Fruit fly (Drosophila melanogaster): ENCODE data around the gene ttk.

The ttk gene

DNA sequence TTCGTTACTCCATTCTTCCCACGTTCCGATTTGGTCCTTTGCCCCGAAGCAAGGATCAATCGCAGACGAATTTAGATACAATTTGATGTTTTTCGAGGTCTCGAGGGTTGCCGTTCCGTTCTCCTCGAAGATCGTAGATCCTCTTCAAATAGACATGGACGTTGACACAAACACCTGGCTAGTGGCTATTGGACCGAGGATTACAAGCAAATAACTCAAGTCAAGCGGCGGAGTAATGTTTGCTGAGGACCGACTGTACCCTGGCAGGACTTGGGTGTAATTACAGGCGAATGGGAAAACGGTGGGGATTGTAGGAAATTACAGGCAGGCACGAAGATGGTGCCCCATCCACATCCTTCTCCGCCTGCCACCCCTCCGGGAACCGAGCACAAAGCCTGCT is 16.1 kb upstream of the ttk start:
- TF ChIP-seq CTCF (optimal IDR thresholded peaks at IDR 0.05), result no peak

DNA sequence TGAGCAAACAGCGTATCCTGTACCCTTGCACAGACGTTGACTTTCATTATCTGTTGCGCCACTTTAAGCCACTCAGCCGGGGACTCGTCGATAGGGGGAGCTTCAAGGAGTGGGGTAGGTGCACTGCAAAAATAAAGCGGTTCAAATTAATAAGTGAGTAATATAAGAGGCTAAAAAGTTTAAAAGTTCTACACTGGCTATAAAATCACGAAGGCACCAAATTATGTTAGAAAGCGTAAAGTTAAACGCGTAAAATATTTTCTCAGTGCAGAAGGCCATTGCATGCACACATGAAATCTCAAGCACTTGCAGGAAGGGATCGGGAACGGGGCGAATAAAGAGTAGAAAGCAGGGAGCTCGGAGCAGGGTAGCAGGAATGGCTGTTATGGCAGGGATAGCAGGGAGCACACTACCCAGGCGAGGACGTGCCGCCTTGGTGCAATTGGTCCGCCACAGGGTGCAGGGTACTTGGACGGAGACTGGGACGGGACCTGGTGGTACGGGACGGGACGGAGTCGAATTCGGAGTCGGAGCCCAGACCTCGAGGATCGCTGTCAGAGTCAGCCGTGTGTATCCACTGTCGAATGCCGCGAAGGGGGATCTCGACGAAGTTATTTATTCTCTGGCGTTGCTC is 15.4 kb upstream of the ttk start:
- TF ChIP-seq CTCF (optimal IDR thresholded peaks at IDR 0.05), result no peak
- no peak for TF ChIP-seq CG8478 (optimal IDR thresholded peaks at IDR 0.05)

DNA sequence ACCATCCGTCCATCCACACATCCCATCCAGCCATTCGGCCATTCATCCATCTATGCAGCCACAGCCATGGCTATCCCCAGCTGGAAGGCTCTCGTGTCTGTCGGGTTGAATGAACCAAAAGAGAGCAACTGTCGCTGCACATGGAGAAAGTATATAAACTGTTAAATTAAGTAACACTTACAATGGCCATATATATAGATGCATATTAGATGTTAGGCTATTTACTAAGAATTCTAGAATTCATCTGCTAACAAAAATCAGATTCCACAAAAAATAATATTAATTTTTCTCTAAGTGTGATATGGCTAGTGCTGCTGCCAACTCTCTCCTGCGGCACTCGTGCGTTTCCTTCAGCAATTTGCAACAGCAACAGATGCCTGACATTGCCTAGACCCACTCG is 13.5 kb upstream of the ttk start:
- no peak for TF ChIP-seq CG8478 (optimal IDR thresholded peaks at IDR 0.05)
- no peak for TF ChIP-seq CTCF (optimal IDR thresholded peaks at IDR 0.05)

DNA sequence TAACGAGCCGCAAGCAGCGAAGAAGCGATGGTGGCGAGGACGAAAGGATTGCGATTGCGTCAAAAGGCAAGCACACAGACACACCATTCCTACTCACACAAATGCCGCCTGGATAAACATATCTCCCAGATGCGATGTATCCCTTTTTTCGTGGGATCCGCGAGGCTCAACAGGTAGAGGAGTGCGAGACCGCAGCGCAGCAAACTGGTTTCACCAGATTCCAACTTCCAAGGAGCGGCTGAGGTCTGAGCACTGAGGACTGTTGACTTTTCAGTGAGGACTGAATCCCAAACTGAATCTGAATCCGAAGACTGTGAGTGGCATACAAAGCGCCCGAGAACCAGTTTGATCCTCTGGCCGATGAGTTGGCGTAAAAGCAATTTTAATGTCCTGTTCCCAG is 11.7 kb upstream of the ttk start:
- TF ChIP-seq CTCF (optimal IDR thresholded peaks at IDR 0.05) (no peak), CG8478 (optimal IDR thresholded peaks at IDR 0.05) (no peak)

DNA sequence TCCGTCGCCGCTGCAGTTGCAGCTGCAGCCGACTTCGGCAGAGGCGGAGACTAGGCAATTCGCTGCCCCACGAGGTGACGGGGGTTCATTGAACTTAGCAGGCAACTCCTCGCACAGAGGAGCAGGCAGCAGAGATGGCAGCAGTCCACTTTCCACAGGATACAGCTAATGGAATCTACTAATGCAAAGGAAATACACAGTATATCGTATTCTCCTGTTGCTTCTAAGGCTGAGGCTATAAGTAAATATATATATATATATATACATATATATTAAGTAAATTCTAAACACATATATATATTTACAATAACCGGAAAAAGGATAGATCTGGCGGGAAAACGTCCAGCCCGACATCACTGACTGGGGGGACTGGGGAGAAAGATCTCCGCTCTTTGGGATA is 10.3 kb upstream of the ttk start:
- TF ChIP-seq CTCF (optimal IDR thresholded peaks at IDR 0.05) (no peak), CG8478 (optimal IDR thresholded peaks at IDR 0.05) (no peak)

DNA sequence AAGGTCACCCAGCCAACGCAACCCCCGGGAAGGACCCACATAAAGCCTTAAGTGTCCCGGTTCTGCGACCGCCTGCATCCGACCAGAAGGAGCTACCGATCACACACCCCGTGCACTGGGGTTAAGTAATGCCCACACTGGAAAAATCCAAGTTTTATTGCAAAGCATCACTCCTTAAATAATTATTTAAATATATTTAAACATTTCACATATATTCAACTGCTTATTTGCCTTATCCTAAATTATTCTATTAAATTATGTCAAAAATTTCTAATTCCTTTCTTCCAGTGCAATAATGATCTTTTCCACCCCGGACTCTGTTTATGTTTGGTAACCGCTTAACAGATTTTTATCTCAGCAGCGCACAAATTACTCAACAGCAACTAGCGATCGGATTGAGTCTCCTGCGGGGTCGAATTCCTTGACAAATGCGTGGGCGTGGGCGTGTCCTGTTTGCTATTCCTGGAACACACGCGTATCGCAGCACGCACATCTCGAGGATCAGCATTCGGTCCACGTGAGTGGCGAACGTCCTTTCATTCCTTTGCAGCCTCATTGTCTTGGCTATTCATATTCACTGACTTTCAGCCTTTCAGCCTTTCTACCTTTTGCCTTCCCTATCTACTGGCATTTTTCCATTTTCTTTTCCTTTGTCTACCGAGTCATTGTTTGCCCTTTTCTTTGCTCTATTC is 9.0 kb upstream of the ttk start:
- no peak for TF ChIP-seq CG8478 (optimal IDR thresholded peaks at IDR 0.05)
- TF ChIP-seq CTCF (optimal IDR thresholded peaks at IDR 0.05), result no peak

DNA sequence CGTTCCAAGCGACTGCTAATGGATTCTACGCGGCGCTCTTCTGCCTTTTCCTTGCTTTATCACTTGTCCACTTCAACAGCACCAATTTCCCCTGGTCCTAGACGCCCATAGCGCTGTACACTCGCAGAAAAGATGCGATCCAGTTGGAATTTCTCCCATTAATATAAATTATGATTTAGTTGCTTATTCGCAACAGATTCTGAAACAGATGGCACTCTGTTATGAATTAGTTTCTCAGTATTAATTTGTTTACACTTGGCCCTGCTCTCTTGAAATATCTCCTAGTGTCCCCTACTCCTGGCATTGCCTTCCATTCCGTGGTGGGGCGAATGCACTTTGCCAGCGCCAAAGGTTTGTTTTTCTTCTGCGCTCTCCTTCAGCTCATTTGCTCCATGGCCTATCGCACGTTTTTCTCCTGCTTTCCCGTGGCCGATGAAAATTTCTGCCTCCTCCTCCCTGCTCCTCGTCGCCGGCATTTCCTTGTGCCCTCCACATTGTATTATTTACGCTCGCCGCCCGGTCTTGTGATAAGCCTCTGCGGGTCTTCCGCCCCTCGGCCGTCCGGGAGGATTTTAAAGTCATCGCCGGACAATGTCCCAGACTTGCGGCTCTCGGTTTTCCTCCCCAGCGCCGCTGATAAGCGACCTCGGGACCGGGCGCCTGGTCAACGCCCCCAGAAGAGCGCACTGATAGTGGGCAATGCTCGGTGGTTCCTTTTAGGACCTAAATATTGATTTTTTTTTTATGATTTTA is 7.3 kb upstream of the ttk start:
- no peak for TF ChIP-seq CTCF (optimal IDR thresholded peaks at IDR 0.05)
- TF ChIP-seq CG8478 (optimal IDR thresholded peaks at IDR 0.05), result no peak

DNA sequence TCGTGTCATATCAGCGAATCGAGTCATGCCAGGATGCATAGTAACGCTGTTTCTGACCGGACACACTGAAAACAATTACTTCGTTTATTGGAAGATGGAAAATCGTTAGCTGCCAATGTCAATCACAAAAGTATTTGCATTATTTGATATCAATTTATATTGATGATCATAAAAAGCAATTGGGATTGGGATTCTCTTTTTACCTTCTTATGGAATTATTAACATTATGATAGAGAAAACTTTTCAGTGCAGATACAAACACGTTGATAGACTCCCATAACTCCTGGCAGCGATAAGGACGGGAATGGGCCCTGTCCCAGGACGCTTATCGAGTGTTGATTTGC is 6.8 kb upstream of the ttk start:
- TF ChIP-seq CG8478 (optimal IDR thresholded peaks at IDR 0.05), result no peak

DNA sequence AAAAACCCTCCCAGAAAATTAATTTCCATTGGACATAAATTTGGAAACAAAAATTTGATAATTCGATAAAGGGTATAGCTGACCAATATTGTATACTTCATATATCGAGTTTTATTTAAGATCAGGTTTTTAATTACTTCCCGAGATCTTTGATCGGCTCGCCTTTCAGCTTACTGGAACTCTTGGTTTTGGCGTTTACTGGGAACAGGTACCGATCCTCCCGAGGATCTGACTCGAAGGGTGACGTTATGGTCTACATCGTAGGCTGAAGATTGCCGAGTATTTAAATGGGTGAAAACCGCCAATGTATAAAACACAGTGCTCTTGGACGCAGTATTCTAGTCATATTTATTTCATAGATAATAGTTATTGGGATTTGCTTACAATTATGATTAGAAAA is 5.4 kb upstream of the ttk start, which contains the start of gene CG42693:
TSS of gene CG42693 (minus strand) at position 101 of the 400 bp plus-strand sequence.
- TF ChIP-seq CG8478 (optimal IDR thresholded peaks at IDR 0.05) (no peak), CTCF (optimal IDR thresholded peaks at IDR 0.05) (no peak)

DNA sequence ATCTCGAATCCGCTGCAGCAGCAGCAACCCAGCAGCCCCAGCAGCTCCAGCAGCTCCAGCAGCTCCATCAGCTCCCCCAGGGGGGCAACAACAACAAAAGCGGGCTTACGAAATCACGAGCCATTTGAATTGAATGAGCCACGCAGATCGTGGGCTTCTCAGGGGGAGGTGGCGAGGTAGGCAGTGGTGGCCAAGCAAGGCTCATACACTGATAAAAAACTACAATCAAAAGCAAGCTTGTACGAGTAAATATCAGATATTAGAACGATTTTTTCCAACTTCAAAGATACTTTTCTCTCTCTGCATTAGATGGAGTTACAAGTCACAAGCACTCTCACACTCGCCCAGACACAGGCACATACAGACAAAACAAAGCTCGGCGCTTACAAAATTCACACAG is 4.5 kb upstream of the ttk start:
- TF ChIP-seq CG8478 (optimal IDR thresholded peaks at IDR 0.05) (no peak), CTCF (optimal IDR thresholded peaks at IDR 0.05) (no peak)

DNA sequence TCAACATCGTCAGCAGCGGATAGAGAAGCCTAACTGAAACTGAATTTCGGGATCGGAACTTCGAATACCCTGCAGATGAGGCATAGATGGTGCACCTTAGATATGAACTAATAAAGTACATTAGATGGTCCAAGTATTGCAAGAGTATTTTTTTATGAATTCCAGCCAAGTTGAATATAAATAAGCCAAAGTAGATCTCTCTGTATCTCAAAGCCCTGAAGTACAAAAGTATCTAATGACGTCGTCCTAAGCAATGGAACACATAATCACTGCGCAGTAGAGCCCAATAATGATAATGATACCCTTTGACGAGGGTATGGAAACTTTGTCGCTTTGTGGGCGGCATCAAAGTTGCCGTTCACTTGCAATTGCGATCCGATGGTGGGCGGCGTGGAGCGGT is 3.9 kb upstream of the ttk start:
- TF ChIP-seq CG8478 (optimal IDR thresholded peaks at IDR 0.05) (no peak), CTCF (optimal IDR thresholded peaks at IDR 0.05) (no peak)

DNA sequence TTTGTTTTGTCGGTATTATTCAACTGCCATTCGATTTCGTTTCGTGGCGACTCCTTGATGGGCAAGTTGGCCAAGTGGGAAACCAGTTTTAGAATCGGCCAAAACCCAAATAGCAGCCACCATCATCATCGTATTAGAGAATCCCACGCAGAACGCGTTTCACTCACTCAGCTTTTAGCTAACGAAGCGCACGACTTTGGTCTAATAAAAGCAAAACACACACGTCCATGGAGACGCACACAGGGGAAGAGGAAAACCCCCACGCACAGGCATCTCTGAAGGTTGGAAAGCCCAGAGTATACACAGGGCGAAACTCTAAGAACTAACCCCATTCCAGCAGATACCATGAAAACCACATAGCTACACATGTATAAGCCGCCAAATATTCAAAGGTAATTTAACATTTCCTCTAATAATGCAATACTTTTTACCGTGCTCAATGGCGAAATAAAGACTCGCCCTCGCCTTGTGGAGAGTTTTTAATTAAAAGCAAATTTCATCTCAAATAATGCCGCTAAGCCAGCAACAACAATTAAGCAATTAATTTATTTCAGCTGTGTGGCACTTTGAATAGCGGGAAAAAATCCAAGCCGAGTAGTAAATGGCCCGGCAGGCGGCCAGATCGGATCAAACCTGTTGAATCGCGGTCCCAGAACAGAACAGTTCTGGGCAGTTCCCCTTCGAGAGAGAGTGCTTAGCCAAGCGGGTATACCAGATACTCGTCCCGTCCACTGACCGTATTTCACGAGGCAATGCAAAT is 2.2 kb upstream of the ttk start:
- no peak for TF ChIP-seq CG8478 (optimal IDR thresholded peaks at IDR 0.05)
- TF ChIP-seq CTCF (optimal IDR thresholded peaks at IDR 0.05), result no peak

DNA sequence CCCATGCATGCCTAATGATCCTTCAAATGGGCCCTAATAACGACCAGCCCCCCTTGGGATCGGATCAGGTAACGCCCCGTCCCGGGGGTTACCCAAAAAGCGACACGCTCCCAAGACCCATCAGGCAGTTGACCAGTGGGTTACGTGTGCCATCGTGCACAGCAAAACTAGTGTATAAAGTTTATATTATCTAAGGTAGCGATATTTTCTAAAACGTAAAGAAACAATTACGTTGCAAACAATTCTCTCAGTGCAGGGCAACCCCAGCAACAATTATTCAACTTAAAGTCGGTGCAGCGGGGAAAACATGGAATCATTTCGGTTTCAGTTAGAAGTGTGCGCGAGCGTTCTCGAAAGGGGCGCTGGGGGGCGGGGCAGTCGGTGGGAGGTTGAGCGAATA is 1.1 kb upstream of the ttk start:
- TF ChIP-seq CG8478 (optimal IDR thresholded peaks at IDR 0.05), result no peak
- TF ChIP-seq CTCF (optimal IDR thresholded peaks at IDR 0.05), result no peak

DNA sequence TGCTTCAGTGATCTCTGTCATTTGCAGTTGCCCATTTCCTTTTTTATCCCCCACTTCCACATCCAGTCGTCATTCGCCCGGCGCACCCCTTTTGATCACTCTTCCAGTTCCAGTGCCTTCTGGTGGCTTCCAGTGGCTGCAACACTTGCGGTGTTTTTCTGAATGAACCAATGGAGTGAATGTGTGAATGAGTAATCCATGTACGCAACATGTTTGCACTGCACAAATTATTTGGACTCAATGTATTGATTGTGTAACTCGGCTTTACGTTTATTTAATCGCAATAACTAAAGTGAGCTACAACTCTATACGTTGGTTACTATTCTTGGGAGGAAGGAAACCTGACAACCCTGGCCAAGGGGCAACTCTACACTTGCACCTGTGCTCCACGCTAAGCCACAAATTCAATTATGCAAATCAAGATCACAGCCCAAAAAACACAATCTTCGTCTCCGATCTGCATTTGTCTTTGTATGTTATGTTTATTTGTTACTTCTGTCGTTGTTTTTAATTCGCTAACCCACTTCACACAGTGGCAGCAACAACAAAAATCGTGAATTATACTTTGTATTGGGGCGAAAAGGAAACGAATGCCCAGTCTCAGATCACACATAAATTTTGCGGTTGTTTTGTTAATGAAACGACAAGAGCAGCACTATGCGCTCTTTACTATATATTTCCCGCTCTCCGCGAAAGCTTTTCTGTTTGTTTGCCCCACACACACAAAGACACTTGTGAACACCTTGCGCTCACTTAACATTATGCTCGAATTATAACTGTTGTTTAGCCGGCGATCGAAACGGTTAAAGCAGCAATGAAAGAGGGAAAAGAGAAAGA is 1.4 kb downstream of the ttk start:
- TF ChIP-seq CTCF (optimal IDR thresholded peaks at IDR 0.05) (no peak), CG8478 (optimal IDR thresholded peaks at IDR 0.05) (no peak)

DNA sequence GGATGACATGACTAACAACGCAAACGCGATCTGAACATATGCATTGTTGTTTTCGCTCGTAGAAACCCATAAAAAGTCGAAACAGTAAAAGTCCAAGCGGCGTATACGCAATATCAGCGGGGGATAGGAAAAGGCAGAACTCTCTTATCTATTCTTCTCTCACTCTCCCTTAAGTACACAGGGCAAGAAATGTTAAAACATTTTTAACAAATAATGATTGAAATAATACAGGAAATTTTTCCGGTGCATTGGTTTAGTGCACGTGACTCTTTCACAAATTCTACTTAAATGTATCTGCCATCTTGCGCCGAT is 2.0 kb downstream of the ttk start:
- TF ChIP-seq CTCF (optimal IDR thresholded peaks at IDR 0.05), result no peak
- no peak for TF ChIP-seq CG8478 (optimal IDR thresholded peaks at IDR 0.05)

All from S2 (cell line).